Fruit fly (Drosophila melanogaster) whole organism, pupa: ENCODE data around the gene Polr2I.
A peak's percentile ranks its signal among the peaks of the same experiment; 100 is the strongest.

Experiments used
- CG12605 ChIP-seq: fragments of 200-800 bp; sonication (Bioruptor generic); IDR thresholded peaks from 2 replicates; pipeline ENCODE4 v1.3.6; 2022; ENCODE audit warnings: missing biosample characterization, missing genetic modification characterization
- CG13204 ChIP-seq: fragments of 200-800 bp; sonication (Bioruptor generic); optimal IDR thresholded peaks from 2 replicates; lab custom pipeline; 2018; ENCODE audit warnings: missing biosample characterization, mild to moderate bottlenecking, missing genetic modification characterization, moderate library complexity
- CG14655 ChIP-seq: fragments of 200-800 bp; sonication (Bioruptor generic); optimal IDR thresholded peaks from 3 replicates; lab custom pipeline; 2017; ENCODE audit warnings: mild to moderate bottlenecking, missing biosample characterization, missing genetic modification reagents, missing genetic modification characterization
- CG17806 ChIP-seq: fragments of 200-800 bp; sonication (Bioruptor generic); optimal IDR thresholded peaks from 2 replicates; lab custom pipeline; 2018; ENCODE audit warnings: missing biosample characterization, mild to moderate bottlenecking, missing genetic modification characterization, moderate library complexity
- CG32121 ChIP-seq: fragments of 200-800 bp; sonication (Bioruptor generic); IDR thresholded peaks from 2 replicates; pipeline ENCODE4 v1.3.6; 2022; ENCODE audit warnings: missing biosample characterization, missing genetic modification characterization
- CG34367 ChIP-seq: fragments of 200-800 bp; sonication (Bioruptor generic); optimal IDR thresholded peaks from 2 replicates; lab custom pipeline; 2018; ENCODE audit warnings: missing biosample characterization, mild to moderate bottlenecking, missing genetic modification characterization
- CG4496 ChIP-seq: fragments of 200-800 bp; sonication (Bioruptor generic); IDR thresholded peaks from 3 replicates; pipeline ENCODE4 v1.3.6; 2022; ENCODE audit warnings: missing biosample characterization, missing genetic modification characterization
- CG8159 ChIP-seq: fragments of 200-800 bp; sonication (Bioruptor generic); optimal IDR thresholded peaks from 3 replicates; lab custom pipeline; 2018; ENCODE audit warnings: missing biosample characterization, mild to moderate bottlenecking, missing genetic modification characterization, moderate library complexity
- CG8301 ChIP-seq: fragments of 200-800 bp; sonication (Bioruptor generic); optimal IDR thresholded peaks from 2 replicates; lab custom pipeline; 2018; ENCODE audit warnings: missing biosample characterization, mild to moderate bottlenecking, missing genetic modification characterization
- D1 ChIP-seq: fragments of 200-800 bp; sonication (Bioruptor generic); optimal IDR thresholded peaks from 2 replicates; lab custom pipeline; 2018; ENCODE audit warnings: missing biosample characterization, mild to moderate bottlenecking, missing genetic modification characterization, moderate library complexity
- EcR ChIP-seq: fragments of 200-800 bp; sonication (Bioruptor generic); optimal IDR thresholded peaks from 3 replicates; lab custom pipeline; 2019; ENCODE audit warnings: missing biosample characterization, missing genetic modification characterization, mild to moderate bottlenecking, moderate library complexity, missing genetic modification reagents
- Ets98B ChIP-seq: fragments of 200-800 bp; sonication (Bioruptor generic); IDR thresholded peaks from 2 replicates; pipeline ENCODE4 v1.3.6; 2022; ENCODE audit warnings: missing biosample characterization, missing genetic modification characterization
- Pif1A ChIP-seq: fragments of 200-800 bp; sonication (Bioruptor generic); optimal IDR thresholded peaks from 3 replicates; lab custom pipeline; 2016; ENCODE audit warnings: missing biosample characterization, missing genetic modification characterization
- gl ChIP-seq: fragments of 200-800 bp; sonication (Bioruptor generic); optimal IDR thresholded peaks from 2 replicates; lab custom pipeline; 2018; ENCODE audit warnings: missing biosample characterization, mild to moderate bottlenecking, missing genetic modification characterization

dm6 chr3R:14326250-14327112 is 17.6 kb downstream of the Polr2I start, which contains the start of the genes Afti and ATPsynE:
- TF ChIP-seq CG12605 (GFP tag; lab: Robert Waterston, UW) = no peak
- peak; percentile 78 for TF ChIP-seq CG4496 (GFP tag; lab: Robert Waterston, UW)
- TF ChIP-seq CG17806 (tag; lab: Kevin White, UChicago) = peak; percentile 57
- no peak for TF ChIP-seq Pif1A (GFP tag; lab: Kevin White, UChicago)
- TF ChIP-seq CG8159 (tag; lab: Kevin White, UChicago) = no peak
- TF ChIP-seq CG8301 = no peak
- TF ChIP-seq CG13204 = no peak
- TF ChIP-seq D1 (tag; lab: Kevin White, UChicago) = no peak
- peak; percentile 41; the same call in 1 of the 2 replicates for TF ChIP-seq CG32121
- peak; percentile 52 for TF ChIP-seq Ets98B (GFP tag; lab: Robert Waterston, UW)
- no peak for TF ChIP-seq EcR (GFP tag; lab: Kevin White, UChicago)
- no peak for TF ChIP-seq gl (tag; lab: Kevin White, UChicago)
- peak; percentile 33 for TF ChIP-seq CG34367 (tag; lab: Kevin White, UChicago)
- no peak for TF ChIP-seq CG14655 (GFP tag; lab: Kevin White, UChicago)
